Worm (Caenorhabditis elegans) whole organism, L1 larva: ENCODE measurements around the gene ptc-3.

Experiments
- elt-2 ChIP-seq: sonication (generic microtip); optimal IDR thresholded peaks from 2 replicates; lab custom pipeline; 2016; ENCODE audit warnings: missing genetic modification characterization, mild to moderate bottlenecking, inconsistent platforms, missing compliant biosample characterization, missing genetic modification reagents
- ets-5 ChIP-seq: fragments of 200-800 bp; sonication (Bioruptor generic); IDR thresholded peaks from 2 replicates; pipeline ENCODE4 v1.3.6; 2022; ENCODE audit warnings: missing genetic modification characterization, missing compliant biosample characterization
- lin-35 ChIP-seq, 2 experiments: fragments of 150-350 bp; optimal IDR thresholded peaks; 2 replicates each; lab custom pipeline; 2014; ENCODE audit warnings: missing biosample characterization in 2 of 2, missing genetic modification characterization in 2 of 2, missing genetic modification reagents in 2 of 2
- lin-39 ChIP-seq: fragments of 150-350 bp; optimal IDR thresholded peaks from 2 replicates; lab custom pipeline; 2014; ENCODE audit warnings: missing biosample characterization, missing genetic modification reagents, missing genetic modification characterization
- nhr-11 ChIP-seq: fragments of 150-350 bp; optimal IDR thresholded peaks from 2 replicates; lab custom pipeline; 2014; ENCODE audit warnings: missing biosample characterization, missing genetic modification characterization
- nhr-20 ChIP-seq: sonication (generic microtip); optimal IDR thresholded peaks from 2 replicates; lab custom pipeline; 2016; ENCODE audit warnings: mild to moderate bottlenecking, missing genetic modification characterization, missing compliant biosample characterization
- pag-3 ChIP-seq: sonication (generic microtip); optimal IDR thresholded peaks from 2 replicates; lab custom pipeline; 2017; ENCODE audit warnings: missing genetic modification characterization, mild to moderate bottlenecking, missing compliant biosample characterization, antibody characterized with exemption, borderline replicate concordance; ENCODE audit not compliant: insufficient read depth
- snpc-4 ChIP-seq: fragments of 150-350 bp; optimal IDR thresholded peaks from 2 replicates; lab custom pipeline; 2014; ENCODE audit warnings: missing biosample characterization, missing genetic modification characterization
- snu-23 ChIP-seq: sonication (generic microtip); optimal IDR thresholded peaks from 2 replicates; lab custom pipeline; 2016; ENCODE audit warnings: missing genetic modification characterization, missing compliant biosample characterization
- tbx-2 ChIP-seq: sonication (generic microtip); optimal IDR thresholded peaks from 2 replicates; lab custom pipeline; 2016; ENCODE audit warnings: missing genetic modification characterization, missing compliant biosample characterization

ce11 chrII:2846552-2846951 lies 5.8 kb downstream of the ptc-3 start:
- TF ChIP-seq ets-5 (GFP tag; lab: Robert Waterston, UW): no peak
- no peak for TF ChIP-seq snu-23 (GFP tag; lab: Kevin White, UChicago)
- no peak for TF ChIP-seq lin-39 (tag; lab: Kevin White, UChicago)
- no peak for TF ChIP-seq snpc-4 (tag; lab: Kevin White, UChicago)
- no peak for TF ChIP-seq nhr-11
- no peak for TF ChIP-seq nhr-20 (tag; lab: Kevin White, UChicago)
- TF ChIP-seq lin-35 (GFP tag; optimal IDR thresholded peaks at IDR 0.05; lab: Kevin White, UChicago): no peak
- TF ChIP-seq tbx-2: no peak
- no peak for TF ChIP-seq elt-2 (tag; lab: Kevin White, UChicago)
- no peak for TF ChIP-seq pag-3 (tag; lab: Kevin White, UChicago)
